Fruit fly (Drosophila melanogaster) S2 (cell line): ENCODE data around the gene nes.

Source experiments
- CG8478 ChIP-seq: fragments of >200 bp; optimal IDR thresholded peaks from 2 replicates; lab custom pipeline; 2018
- CTCF ChIP-seq, 2 experiments: fragments of >200 bp; optimal IDR thresholded peaks; 2 replicates each; lab custom pipeline; 2018

- TF ChIP-seq CTCF (optimal IDR thresholded peaks at IDR 0.05; lab: Kevin White, UChicago) (no peak), CG8478 (no peak)
Observed at dm6 chr3L:19280700-19281099, 20.2 kb upstream of the nes start, which contains the start of gene CG14089.
